Worm (Caenorhabditis elegans) whole organism, L2 larva: ENCODE measurements around the gene T10B10.4.

Source experiments
- C34F6.9 ChIP-seq: fragments of 150-350 bp; optimal IDR thresholded peaks from 2 replicates; lab custom pipeline; 2014; ENCODE audit warnings: missing biosample characterization, missing genetic modification characterization
- F13H6.1 ChIP-seq: sonication (generic microtip); optimal IDR thresholded peaks from 2 replicates; lab custom pipeline; 2016; ENCODE audit warnings: missing genetic modification characterization, missing compliant biosample characterization
- R02D3.7 ChIP-seq: fragments of 150-350 bp; optimal IDR thresholded peaks from 2 replicates; lab custom pipeline; 2014; ENCODE audit warnings: missing biosample characterization, missing genetic modification characterization
- ZK546.5 ChIP-seq: sonication (generic microtip); optimal IDR thresholded peaks from 2 replicates; lab custom pipeline; 2017; ENCODE audit warnings: missing biosample characterization, missing genetic modification characterization
- aly-2 ChIP-seq: fragments of 150-350 bp; optimal IDR thresholded peaks from 2 replicates; lab custom pipeline; 2014; ENCODE audit warnings: missing biosample characterization, missing genetic modification characterization
- blmp-1 ChIP-seq: sonication (generic microtip); optimal IDR thresholded peaks from 2 replicates; lab custom pipeline; 2017; ENCODE audit warnings: missing genetic modification characterization, mild to moderate bottlenecking, missing compliant biosample characterization, antibody characterized with exemption, moderate library complexity; ENCODE audit not compliant: insufficient read depth
- ceh-16 ChIP-seq: fragments of 150-350 bp; optimal IDR thresholded peaks from 2 replicates; lab custom pipeline; 2014; ENCODE audit warnings: missing biosample characterization, missing genetic modification characterization
- ceh-82 ChIP-seq: fragments of 150-350 bp; optimal IDR thresholded peaks from 2 replicates; lab custom pipeline; 2014; ENCODE audit warnings: missing biosample characterization, missing genetic modification characterization
- crh-2 ChIP-seq: sonication (generic microtip); optimal IDR thresholded peaks from 2 replicates; lab custom pipeline; 2017; ENCODE audit warnings: missing biosample characterization, missing genetic modification characterization
- dmd-4 ChIP-seq: sonication (generic microtip); optimal IDR thresholded peaks from 2 replicates; lab custom pipeline; 2017; ENCODE audit warnings: missing biosample characterization, missing genetic modification characterization
- egl-27 ChIP-seq: sonication (generic microtip); optimal IDR thresholded peaks from 3 replicates; lab custom pipeline; 2017; ENCODE audit warnings: missing biosample characterization, missing genetic modification reagents, missing genetic modification characterization
- elt-3 ChIP-seq: sonication (generic microtip); optimal IDR thresholded peaks from 2 replicates; lab custom pipeline; 2017; ENCODE audit warnings: missing biosample characterization, missing genetic modification characterization
- fos-1 ChIP-seq: fragments of 150-350 bp; optimal IDR thresholded peaks from 2 replicates; lab custom pipeline; 2014; ENCODE audit warnings: missing biosample characterization, missing genetic modification characterization
- lin-11 ChIP-seq: fragments of 150-350 bp; sonication (generic microtip); optimal IDR thresholded peaks from 2 replicates; lab custom pipeline; 2014; ENCODE audit warnings: missing biosample characterization, missing genetic modification characterization, inconsistent platforms, mixed read lengths
- lin-13 ChIP-seq: fragments of 150-350 bp; optimal IDR thresholded peaks from 2 replicates; lab custom pipeline; 2014; ENCODE audit warnings: missing biosample characterization, missing genetic modification reagents, missing genetic modification characterization
- lsy-2 ChIP-seq, 2 experiments: fragments of 150-350 bp in 1 of 2; sonication (generic microtip) in 1 of 2; optimal IDR thresholded peaks; 2 replicates each; lab custom pipeline; 2014 to 2017; ENCODE audit warnings: missing biosample characterization in 2 of 2, missing genetic modification characterization in 2 of 2
- mab-5 ChIP-seq: fragments of 150-350 bp; optimal IDR thresholded peaks from 2 replicates; lab custom pipeline; 2014; ENCODE audit warnings: missing biosample characterization, missing genetic modification characterization
- mdl-1 ChIP-seq, 2 experiments: fragments of 150-350 bp in 1 of 2; sonication (generic microtip) in 1 of 2; optimal IDR thresholded peaks; 2 replicates each; lab custom pipeline; 2017; ENCODE audit warnings: missing biosample characterization in 2 of 2, missing genetic modification characterization in 2 of 2
- nhr-129 ChIP-seq: fragments of 150-350 bp; optimal IDR thresholded peaks from 2 replicates; lab custom pipeline; 2014; ENCODE audit warnings: missing biosample characterization, missing genetic modification characterization
- nhr-21 ChIP-seq: fragments of 150-350 bp; optimal IDR thresholded peaks from 2 replicates; lab custom pipeline; 2014; ENCODE audit warnings: missing biosample characterization, missing genetic modification characterization
- nhr-23 ChIP-seq: fragments of 150-350 bp; optimal IDR thresholded peaks from 2 replicates; lab custom pipeline; 2014; ENCODE audit warnings: missing biosample characterization, missing genetic modification reagents, missing genetic modification characterization
- nhr-237 ChIP-seq: fragments of 150-350 bp; optimal IDR thresholded peaks from 2 replicates; lab custom pipeline; 2014; ENCODE audit warnings: missing biosample characterization, missing genetic modification characterization
- nhr-25 ChIP-seq: fragments of 150-350 bp; sonication (generic microtip); optimal IDR thresholded peaks from 3 replicates; lab custom pipeline; 2014; ENCODE audit warnings: missing biosample characterization, missing genetic modification characterization
- nhr-77 ChIP-seq: fragments of 150-350 bp; optimal IDR thresholded peaks from 2 replicates; lab custom pipeline; 2014; ENCODE audit warnings: missing biosample characterization, missing genetic modification characterization
- peb-1 ChIP-seq: fragments of 150-350 bp; optimal IDR thresholded peaks from 2 replicates; lab custom pipeline; 2014; ENCODE audit warnings: missing biosample characterization, missing genetic modification characterization
- sem-4 ChIP-seq: fragments of 150-350 bp; optimal IDR thresholded peaks from 2 replicates; lab custom pipeline; 2014; ENCODE audit warnings: missing biosample characterization, missing genetic modification reagents, missing genetic modification characterization
- skn-1 ChIP-seq: sonication (generic microtip); optimal IDR thresholded peaks from 2 replicates; lab custom pipeline; 2017; ENCODE audit warnings: missing biosample characterization, missing genetic modification characterization
- sma-9 ChIP-seq, 2 experiments: fragments of 150-350 bp in 1 of 2; sonication (generic microtip) in 1 of 2; optimal IDR thresholded peaks; 2 replicates each; lab custom pipeline; 2014 to 2016; ENCODE audit warnings: missing genetic modification characterization in 2 of 2, mild to moderate bottlenecking in 1 of 2, missing biosample characterization in 1 of 2, missing compliant biosample characterization in 1 of 2, missing genetic modification reagents in 1 of 2, moderate library complexity in 1 of 2
- snpc-4 ChIP-seq: fragments of 150-350 bp; optimal IDR thresholded peaks from 2 replicates; lab custom pipeline; 2014; ENCODE audit warnings: missing biosample characterization, missing genetic modification characterization
- unc-39 ChIP-seq: fragments of 150-350 bp; optimal IDR thresholded peaks from 2 replicates; lab custom pipeline; 2014; ENCODE audit warnings: missing biosample characterization, missing genetic modification characterization
- unc-55 ChIP-seq: fragments of 150-350 bp; sonication (generic microtip); optimal IDR thresholded peaks from 3 replicates; lab custom pipeline; 2014; ENCODE audit warnings: missing biosample characterization, missing genetic modification reagents, missing genetic modification characterization
- unc-62 ChIP-seq: fragments of 150-350 bp; optimal IDR thresholded peaks from 2 replicates; lab custom pipeline; 2014; ENCODE audit warnings: missing biosample characterization, missing genetic modification reagents, missing genetic modification characterization
- zag-1 ChIP-seq: fragments of 150-350 bp; optimal IDR thresholded peaks from 2 replicates; lab custom pipeline; 2014; ENCODE audit warnings: missing biosample characterization, missing genetic modification characterization
- ztf-1 ChIP-seq: fragments of 200-800 bp; sonication (Bioruptor generic); conservative IDR thresholded peaks from 2 replicates; pipeline ENCODE4 v1.3.6; 2022; ENCODE audit warnings: missing genetic modification characterization, missing compliant biosample characterization
- ztf-4 ChIP-seq: fragments of 150-350 bp; optimal IDR thresholded peaks from 2 replicates; lab custom pipeline; 2014; ENCODE audit warnings: missing biosample characterization, missing genetic modification characterization

Gene T10B10.4

ce11 chrX:15181454-15181853 lies 8.5 kb upstream of the T10B10.4 start, which contains the start of gene pkhm-2 (continued):
- TF ChIP-seq egl-27 (tag; lab: Kevin White, UChicago): peak; percentile 87
- peak in 1 of 2 experiments; percentile 48 for TF ChIP-seq mdl-1 (tag; optimal IDR thresholded peaks at IDR 0.05; lab: Kevin White, UChicago)
- peak; percentile 62 for TF ChIP-seq ceh-16
- peak; percentile 90 for TF ChIP-seq blmp-1 (tag; lab: Kevin White, UChicago)
- peak; percentile 81 for TF ChIP-seq unc-55

ce11 chrX:15188510-15188909 lies 1.4 kb upstream of the T10B10.4 start:
- no peak for TF ChIP-seq peb-1 (tag; lab: Kevin White, UChicago)
- peak; percentile 42 for TF ChIP-seq skn-1 (tag; lab: Kevin White, UChicago)
- TF ChIP-seq nhr-77 (tag; lab: Kevin White, UChicago): no peak

ce11 chrX:15188986-15189675 lies 792 bp upstream of the T10B10.4 start:
- TF ChIP-seq crh-2 (tag; lab: Kevin White, UChicago): peak; percentile 71
- TF ChIP-seq aly-2: no peak
- peak; percentile 87 for TF ChIP-seq sma-9 (GFP tag; optimal IDR thresholded peaks at IDR 0.05; lab: Kevin White, UChicago)
- no peak for TF ChIP-seq sma-9 (tag; optimal IDR thresholded peaks at IDR 0.05; lab: Kevin White, UChicago)
- no peak for TF ChIP-seq unc-62 (GFP tag; lab: Kevin White, UChicago)
- TF ChIP-seq elt-3 (tag; lab: Kevin White, UChicago): no peak
- TF ChIP-seq R02D3.7 (tag; lab: Kevin White, UChicago): no peak
- peak; percentile 75 for TF ChIP-seq C34F6.9 (tag; lab: Kevin White, UChicago)
- TF ChIP-seq nhr-25: no peak
- peak; percentile 85 for TF ChIP-seq ztf-4 (tag; lab: Kevin White, UChicago)
- TF ChIP-seq sem-4 (tag; lab: Kevin White, UChicago): peak; percentile 84
- peak; percentile 63 for TF ChIP-seq lin-13 (GFP tag; lab: Kevin White, UChicago)
- peak; percentile 43 to 58 for TF ChIP-seq mdl-1 (tag; optimal IDR thresholded peaks at IDR 0.05; lab: Kevin White, UChicago)
- no peak for TF ChIP-seq ZK546.5 (tag; lab: Kevin White, UChicago)
- TF ChIP-seq ceh-82: peak; percentile 23
- no peak for TF ChIP-seq ztf-1 (GFP tag; lab: Robert Waterston, UW)
- peak; percentile 86 for TF ChIP-seq nhr-129 (tag; lab: Kevin White, UChicago)
- peak in 1 of 2 experiments; percentile 72 for TF ChIP-seq lsy-2 (tag; optimal IDR thresholded peaks at IDR 0.05; lab: Kevin White, UChicago)
- TF ChIP-seq dmd-4: no peak
- TF ChIP-seq nhr-237 (tag; lab: Kevin White, UChicago): no peak
- peak; percentile 5 for TF ChIP-seq fos-1
- peak; percentile 9 for TF ChIP-seq nhr-21
- TF ChIP-seq F13H6.1 (tag; lab: Kevin White, UChicago): peak; percentile 95
- peak; percentile 79 for TF ChIP-seq mab-5
- TF ChIP-seq zag-1 (tag; lab: Kevin White, UChicago): peak; percentile 79
- peak; percentile 82 for TF ChIP-seq unc-55
- TF ChIP-seq egl-27 (tag; lab: Kevin White, UChicago): peak; percentile 77
- TF ChIP-seq lin-11 (tag; lab: Kevin White, UChicago): peak; percentile 31
- no peak for TF ChIP-seq skn-1 (tag; lab: Kevin White, UChicago)
- peak; percentile 16 for TF ChIP-seq snpc-4 (tag; lab: Kevin White, UChicago)
- TF ChIP-seq unc-39 (tag; lab: Kevin White, UChicago): no peak
- TF ChIP-seq, all 48 proteins: peak for 19

ce11 chrX:15191370-15191769 lies 1.4 kb downstream of the T10B10.4 start:
- TF ChIP-seq nhr-23 (tag; lab: Kevin White, UChicago) (no peak), sma-9 (GFP tag; optimal IDR thresholded peaks at IDR 0.05; lab: Kevin White, UChicago) (peak; percentile 8), sma-9 (tag; optimal IDR thresholded peaks at IDR 0.05; lab: Kevin White, UChicago) (no peak), nhr-21 (no peak), C34F6.9 (tag; lab: Kevin White, UChicago) (no peak), mdl-1 (tag; optimal IDR thresholded peaks at IDR 0.05; lab: Kevin White, UChicago) (no peak), F13H6.1 (tag; lab: Kevin White, UChicago) (peak; percentile 11), crh-2 (tag; lab: Kevin White, UChicago) (peak; percentile 14), unc-55 (peak; percentile 61)
